Worm (Caenorhabditis elegans): Measurements from ENCODE around the gene cutl-3.

ce11 chrX:14988160-14988559, 10.8 kb downstream of the cutl-3 start:
- TF ChIP-seq che-1 (tag; optimal IDR thresholded peaks at IDR 0.05) (no peak), pha-4 (tag; optimal IDR thresholded peaks at IDR 0.05) (no peak), K02D7.2 (tag; optimal IDR thresholded peaks at IDR 0.05) (no peak), fkh-10 (GFP tag; optimal IDR thresholded peaks at IDR 0.05) (no peak), K09A11.1 (tag; optimal IDR thresholded peaks at IDR 0.05; ENCODE audit: insufficient read depth) (no peak), ztf-16 (tag; optimal IDR thresholded peaks at IDR 0.05) (no peak), nhr-11 (tag; optimal IDR thresholded peaks at IDR 0.05) (no peak), ama-1 (optimal IDR thresholded peaks at IDR 0.05) (no peak), ceh-19 (GFP tag; optimal IDR thresholded peaks at IDR 0.05) (no peak), unc-86 (tag; optimal IDR thresholded peaks at IDR 0.05) (no peak), C08G9.2 (tag; optimal IDR thresholded peaks at IDR 0.05) (no peak), tbx-7 (tag; optimal IDR thresholded peaks at IDR 0.05) (no peak)
